Fruit fly (Drosophila melanogaster) whole organism, embryonic: ENCODE results near the gene Pp1-13C.

Experiments used
- CG10321 ChIP-seq: fragments of 200-800 bp; sonication (Bioruptor generic); IDR thresholded peaks from 2 replicates; pipeline ENCODE4 v1.3.6; 2022; ENCODE audit warnings: missing biosample characterization, missing genetic modification characterization
- CG11398 ChIP-seq: fragments of 200-800 bp; sonication (Bioruptor generic); optimal IDR thresholded peaks from 2 replicates; lab custom pipeline; 2016; ENCODE audit warnings: missing biosample characterization, missing genetic modification characterization
- CG11560 ChIP-seq: fragments of 200-800 bp; sonication (Bioruptor generic); IDR thresholded peaks from 3 replicates; pipeline ENCODE4 v1.3.6; 2022; ENCODE audit warnings: missing biosample characterization, missing genetic modification characterization
- CG11695 ChIP-seq: fragments of 200-800 bp; sonication (Bioruptor generic); IDR thresholded peaks from 3 replicates; pipeline ENCODE4 v1.3.6; 2022; ENCODE audit warnings: missing biosample characterization, missing genetic modification characterization
- CG12219 ChIP-seq: fragments of 200-800 bp; sonication (Bioruptor generic); optimal IDR thresholded peaks from 3 replicates; lab custom pipeline; 2018; ENCODE audit warnings: missing biosample characterization, mild to moderate bottlenecking, missing genetic modification characterization
- CG14710 ChIP-seq: fragments of 200-800 bp; sonication (Bioruptor generic); optimal IDR thresholded peaks from 3 replicates; lab custom pipeline; 2019; ENCODE audit warnings: missing biosample characterization, mild to moderate bottlenecking, missing genetic modification characterization, moderate library complexity
- CG15073 ChIP-seq: fragments of 200-800 bp; sonication (Bioruptor generic); optimal IDR thresholded peaks from 2 replicates; lab custom pipeline; 2016; ENCODE audit warnings: missing biosample characterization, missing genetic modification characterization
- CG15601 ChIP-seq: fragments of 200-800 bp; sonication (Bioruptor generic); optimal IDR thresholded peaks from 3 replicates; lab custom pipeline; 2019; ENCODE audit warnings: missing biosample characterization, mild to moderate bottlenecking, missing genetic modification characterization, moderate library complexity
- CG1603 ChIP-seq: fragments of 200-800 bp; sonication (Bioruptor generic); optimal IDR thresholded peaks from 2 replicates; lab custom pipeline; 2019; ENCODE audit warnings: missing biosample characterization, mild to moderate bottlenecking, missing genetic modification characterization, moderate library complexity
- CG16815 ChIP-seq: fragments of 200-800 bp; sonication (Bioruptor generic); optimal IDR thresholded peaks from 3 replicates; lab custom pipeline; 2017; ENCODE audit warnings: missing biosample characterization, mild to moderate bottlenecking, missing genetic modification characterization
- CG1792 ChIP-seq: fragments of 200-800 bp; sonication (Bioruptor generic); optimal IDR thresholded peaks from 2 replicates; lab custom pipeline; 2016; ENCODE audit warnings: missing biosample characterization, missing genetic modification characterization
- CG18476 ChIP-seq: fragments of 200-800 bp; sonication (Bioruptor generic); optimal IDR thresholded peaks from 2 replicates; lab custom pipeline; 2016; ENCODE audit warnings: missing biosample characterization, mild to moderate bottlenecking, missing genetic modification characterization
- CG31365 ChIP-seq: fragments of 200-800 bp; sonication (Bioruptor generic); optimal IDR thresholded peaks from 2 replicates; lab custom pipeline; 2018; ENCODE audit warnings: missing biosample characterization, mild to moderate bottlenecking, missing genetic modification characterization
- CG32767 ChIP-seq: fragments of 200-800 bp; sonication (Bioruptor generic); IDR thresholded peaks from 2 replicates; pipeline ENCODE4 v1.3.6; 2022; ENCODE audit warnings: missing biosample characterization, missing genetic modification characterization
- CG33213 ChIP-seq: fragments of 200-800 bp; sonication (Bioruptor generic); optimal IDR thresholded peaks from 3 replicates; lab custom pipeline; 2016; ENCODE audit warnings: missing biosample characterization, missing genetic modification characterization
- CG4707 ChIP-seq: fragments of 200-800 bp; sonication (Bioruptor generic); optimal IDR thresholded peaks from 2 replicates; lab custom pipeline; 2018; ENCODE audit warnings: missing biosample characterization, mild to moderate bottlenecking, missing genetic modification characterization, moderate library complexity
- CG5180 ChIP-seq: fragments of 200-800 bp; sonication (Bioruptor generic); optimal IDR thresholded peaks from 3 replicates; lab custom pipeline; 2017; ENCODE audit warnings: missing biosample characterization, missing genetic modification characterization, mild to moderate bottlenecking, moderate library complexity, missing genetic modification reagents
- CG6765 ChIP-seq: fragments of 200-800 bp; sonication (Bioruptor generic); optimal IDR thresholded peaks from 3 replicates; lab custom pipeline; 2017; ENCODE audit warnings: missing biosample characterization, mild to moderate bottlenecking, missing genetic modification characterization
- CG9797 ChIP-seq: fragments of 200-800 bp; sonication (Bioruptor generic); optimal IDR thresholded peaks from 3 replicates; lab custom pipeline; 2018; ENCODE audit warnings: missing biosample characterization, mild to moderate bottlenecking, missing genetic modification characterization
- CHES-1-like ChIP-seq: fragments of 200-800 bp; sonication (Bioruptor generic); optimal IDR thresholded peaks from 2 replicates; lab custom pipeline; 2016; ENCODE audit warnings: missing biosample characterization, missing genetic modification characterization
- D19A ChIP-seq: fragments of 200-800 bp; optimal IDR thresholded peaks from 3 replicates; lab custom pipeline; 2019; ENCODE audit warnings: missing biosample characterization, mild to moderate bottlenecking, missing genetic modification characterization, moderate library complexity
- HHEX ChIP-seq: fragments of 200-800 bp; sonication (Bioruptor generic); optimal IDR thresholded peaks from 3 replicates; lab custom pipeline; 2017; ENCODE audit warnings: missing biosample characterization, mild to moderate bottlenecking, missing genetic modification characterization, missing genetic modification reagents
- Side ChIP-seq: fragments of 200-800 bp; sonication (Bioruptor generic); optimal IDR thresholded peaks from 2 replicates; lab custom pipeline; 2016; ENCODE audit warnings: missing biosample characterization, missing genetic modification characterization
- Taf1 ChIP-seq: fragments of 200-800 bp; sonication (Bioruptor generic); IDR thresholded peaks from 2 replicates; pipeline ENCODE4 v1.3.6; 2022; ENCODE audit warnings: missing biosample characterization, missing genetic modification characterization
- Vsx1 ChIP-seq: fragments of 200-800 bp; sonication (Bioruptor generic); optimal IDR thresholded peaks from 2 replicates; lab custom pipeline; 2017; ENCODE audit warnings: missing biosample characterization, mild to moderate bottlenecking, missing genetic modification characterization, missing genetic modification reagents
- aop ChIP-seq: fragments of 200-800 bp; sonication (Bioruptor generic); IDR thresholded peaks from 2 replicates; pipeline ENCODE4 v1.3.6; 2022; ENCODE audit warnings: missing biosample characterization, missing genetic modification characterization
- bowl ChIP-seq: fragments of 200-800 bp; sonication (Bioruptor generic); IDR thresholded peaks from 2 replicates; pipeline ENCODE4 v1.3.6; 2022; ENCODE audit warnings: missing biosample characterization, missing genetic modification characterization
- chn ChIP-seq: fragments of 200-800 bp; sonication (Bioruptor generic); optimal IDR thresholded peaks from 2 replicates; lab custom pipeline; 2016; ENCODE audit warnings: missing biosample characterization, missing genetic modification characterization
- crol ChIP-seq: fragments of 200-800 bp; sonication (Bioruptor generic); IDR thresholded peaks from 2 replicates; pipeline ENCODE4 v1.3.6; 2022; ENCODE audit warnings: missing biosample characterization, missing genetic modification characterization
- eve ChIP-seq, 2 experiments: fragments of >200 bp; optimal IDR thresholded peaks; 2 replicates each; lab custom pipeline; 2017; ENCODE audit warnings: missing biosample characterization in 2 of 2, missing genetic modification characterization in 2 of 2
- eyg ChIP-seq: fragments of 200-800 bp; sonication (Bioruptor generic); optimal IDR thresholded peaks from 3 replicates; lab custom pipeline; 2016; ENCODE audit warnings: missing biosample characterization, missing genetic modification characterization
- fd3F ChIP-seq: fragments of 200-800 bp; sonication (Bioruptor generic); optimal IDR thresholded peaks from 2 replicates; lab custom pipeline; 2018; ENCODE audit warnings: missing biosample characterization, mild to moderate bottlenecking, missing genetic modification characterization, moderate library complexity
- ftz-f1 ChIP-seq: fragments of 200-800 bp; sonication (Bioruptor generic); optimal IDR thresholded peaks from 2 replicates; lab custom pipeline; 2016; ENCODE audit warnings: missing biosample characterization, missing genetic modification characterization
- jumu ChIP-seq: fragments of 200-800 bp; sonication (Bioruptor generic); optimal IDR thresholded peaks from 3 replicates; lab custom pipeline; 2016; ENCODE audit warnings: missing biosample characterization, missing genetic modification characterization
- kay ChIP-seq: fragments of 200-800 bp; sonication (Bioruptor generic); optimal IDR thresholded peaks from 2 replicates; lab custom pipeline; 2016; ENCODE audit warnings: missing biosample characterization, missing genetic modification characterization
- lola ChIP-seq, 3 experiments: fragments of >200 bp in 2 of 3; fragments of 200-800 bp in 1 of 3; sonication (Bioruptor generic) in 1 of 3; optimal IDR thresholded peaks; 2 replicates each; lab custom pipeline; 2017 to 2019; ENCODE audit warnings: missing biosample characterization in 3 of 3, missing genetic modification characterization in 3 of 3, mild to moderate bottlenecking in 1 of 3, moderate library complexity in 1 of 3
- maf-S ChIP-seq: fragments of 200-800 bp; sonication (Bioruptor generic); optimal IDR thresholded peaks from 2 replicates; lab custom pipeline; 2016; ENCODE audit warnings: missing biosample characterization, missing genetic modification characterization
- mirr ChIP-seq: fragments of 200-800 bp; sonication (Bioruptor generic); optimal IDR thresholded peaks from 3 replicates; lab custom pipeline; 2018; ENCODE audit warnings: missing biosample characterization, mild to moderate bottlenecking, missing genetic modification characterization
- mld ChIP-seq: fragments of 200-800 bp; sonication (Bioruptor generic); IDR thresholded peaks from 3 replicates; pipeline ENCODE4 v1.3.6; 2022; ENCODE audit warnings: missing biosample characterization, missing genetic modification characterization; ENCODE audit not compliant: partially characterized antibody
- pros ChIP-seq: fragments of 200-800 bp; sonication (Bioruptor generic); optimal IDR thresholded peaks from 3 replicates; lab custom pipeline; 2019; ENCODE audit warnings: missing biosample characterization, mild to moderate bottlenecking, missing genetic modification characterization, moderate library complexity
- psq ChIP-seq: fragments of 200-800 bp; sonication (Bioruptor generic); optimal IDR thresholded peaks from 2 replicates; lab custom pipeline; 2017; ENCODE audit warnings: missing biosample characterization, missing genetic modification characterization
- pum ChIP-seq: fragments of 200-800 bp; sonication (Bioruptor generic); optimal IDR thresholded peaks from 2 replicates; lab custom pipeline; 2016; ENCODE audit warnings: missing biosample characterization, missing genetic modification characterization
- ro ChIP-seq: fragments of 200-800 bp; sonication (Bioruptor generic); IDR thresholded peaks from 2 replicates; pipeline ENCODE4 v1.3.6; 2022; ENCODE audit warnings: missing biosample characterization, missing genetic modification characterization
- sc ChIP-seq, 3 experiments: fragments of >200 bp in 2 of 3; fragments of 200-800 bp in 1 of 3; sonication (Bioruptor generic) in 1 of 3; optimal IDR thresholded peaks; 2 replicates in 2 of 3; 3 replicates in 1 of 3; lab custom pipeline; 2017; ENCODE audit warnings: mild to moderate bottlenecking in 1 of 3, missing biosample characterization in 1 of 3, missing genetic modification characterization in 1 of 3, missing genetic modification reagents in 1 of 3
- sens-2 ChIP-seq: fragments of 200-800 bp; sonication (Bioruptor generic); IDR thresholded peaks from 2 replicates; pipeline ENCODE4 v1.3.6; 2022; ENCODE audit warnings: missing biosample characterization, missing genetic modification characterization
- slou ChIP-seq: fragments of 200-800 bp; sonication (Bioruptor generic); optimal IDR thresholded peaks from 3 replicates; lab custom pipeline; 2016; ENCODE audit warnings: missing biosample characterization, missing genetic modification characterization
- sna ChIP-seq: fragments of 200-800 bp; sonication (Bioruptor generic); IDR thresholded peaks from 2 replicates; pipeline ENCODE4 v1.3.6; 2022; ENCODE audit warnings: missing biosample characterization, missing genetic modification characterization; ENCODE audit not compliant: partially characterized antibody
- tll ChIP-seq, 2 experiments: fragments of 200-800 bp in 1 of 2; fragments of >200 bp in 1 of 2; sonication (Bioruptor generic) in 1 of 2; optimal IDR thresholded peaks; 2 replicates each; lab custom pipeline; 2017 to 2019; ENCODE audit warnings: missing biosample characterization in 2 of 2, missing genetic modification characterization in 2 of 2, mild to moderate bottlenecking in 1 of 2, moderate library complexity in 1 of 2
- unpg ChIP-seq: fragments of 200-800 bp; sonication (Bioruptor generic); optimal IDR thresholded peaks from 3 replicates; lab custom pipeline; 2018; ENCODE audit warnings: missing biosample characterization, mild to moderate bottlenecking, missing genetic modification characterization, moderate library complexity
- wor ChIP-seq: fragments of 200-800 bp; sonication (Bioruptor generic); IDR thresholded peaks from 2 replicates; pipeline ENCODE4 v1.3.6; 2022; ENCODE audit warnings: missing biosample characterization, missing genetic modification characterization
- yki ChIP-seq: fragments of >200 bp; optimal IDR thresholded peaks from 3 replicates; lab custom pipeline; 2018

Gene Pp1-13C

DNA sequence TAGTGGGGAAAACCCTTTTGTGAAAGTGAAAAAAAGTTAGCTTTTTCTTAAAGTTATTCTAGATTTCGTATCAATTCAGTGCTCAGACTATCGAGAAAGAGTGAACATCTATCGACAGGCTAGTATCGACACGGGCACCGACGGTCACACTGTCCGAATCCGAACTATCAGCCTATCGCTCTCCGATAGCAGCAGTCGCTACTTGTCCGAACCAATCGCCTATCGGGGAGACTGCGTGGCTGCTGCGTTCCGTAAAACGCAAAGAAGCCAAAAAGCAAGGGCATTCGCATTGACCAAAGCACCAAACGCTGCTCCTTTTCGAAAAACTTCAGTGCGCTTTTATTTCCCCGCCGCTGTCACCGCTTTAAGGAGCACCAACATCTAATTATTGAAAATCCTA, 41.6 kb downstream of the Pp1-13C start, which contains the start of gene Top1 (continued):
- TF ChIP-seq aop (GFP tag; lab: Robert Waterston, UW) = no peak
- peak; percentile 41 for TF ChIP-seq CG14710 (tag; lab: Kevin White, UChicago)
- TF ChIP-seq Vsx1 = no peak
- TF ChIP-seq yki (lab: Kevin White, UChicago) = no peak
- no peak for TF ChIP-seq sc (optimal IDR thresholded peaks at IDR 0.05; lab: Kevin White, UChicago)
- no peak for TF ChIP-seq sc (GFP tag; optimal IDR thresholded peaks at IDR 0.05; lab: Kevin White, UChicago)
- no peak for TF ChIP-seq CG10321 (GFP tag; lab: Robert Waterston, UW)
- no peak for TF ChIP-seq sens-2 (GFP tag; lab: Robert Waterston, UW)
- TF ChIP-seq CG31365 (tag; lab: Kevin White, UChicago) = no peak
- TF ChIP-seq CG6765 (GFP tag; lab: Kevin White, UChicago) = peak; percentile 29
- TF ChIP-seq CG11398 (GFP tag; lab: Kevin White, UChicago) = no peak
- no peak for TF ChIP-seq Taf1 (GFP tag; lab: Robert Waterston, UW)
- TF ChIP-seq jumu (GFP tag; lab: Kevin White, UChicago) = peak; percentile 19
- TF ChIP-seq ftz-f1 (GFP tag; lab: Kevin White, UChicago) = no peak
- peak; percentile 72 for TF ChIP-seq CG1603 (tag; lab: Kevin White, UChicago)
- peak; percentile 86 for TF ChIP-seq sna (GFP tag; lab: Robert Waterston, UW)
- peak; percentile 15 for TF ChIP-seq mirr
- no peak for TF ChIP-seq kay
- no peak for TF ChIP-seq unpg (GFP tag; lab: Kevin White, UChicago)
- TF ChIP-seq psq (GFP tag; lab: Kevin White, UChicago) = no peak
- TF ChIP-seq bowl = no peak
- no peak for TF ChIP-seq HHEX (GFP tag; lab: Kevin White, UChicago)
- TF ChIP-seq slou = no peak
- no peak for TF ChIP-seq crol
- TF ChIP-seq CG4707 (GFP tag; lab: Kevin White, UChicago) = no peak
- no peak for TF ChIP-seq tll (GFP tag; optimal IDR thresholded peaks at IDR 0.05; lab: Kevin White, UChicago)
- no peak for TF ChIP-seq eyg (GFP tag; lab: Kevin White, UChicago)
- no peak for TF ChIP-seq CG16815 (GFP tag; lab: Kevin White, UChicago)
- TF ChIP-seq CHES-1-like (GFP tag; lab: Kevin White, UChicago) = no peak
- no peak for TF ChIP-seq CG18476 (GFP tag; lab: Kevin White, UChicago)
- TF ChIP-seq CG1792 (GFP tag; lab: Kevin White, UChicago) = no peak
- TF ChIP-seq CG11695 = no peak
- TF ChIP-seq chn (GFP tag; lab: Kevin White, UChicago) = no peak
- no peak for TF ChIP-seq wor (GFP tag; lab: Robert Waterston, UW)
- TF ChIP-seq Side = peak; percentile 48
- no peak for TF ChIP-seq eve (GFP tag; optimal IDR thresholded peaks at IDR 0.05; lab: Kevin White, UChicago)
- no peak for TF ChIP-seq ro (GFP tag; lab: Robert Waterston, UW)
- no peak for TF ChIP-seq CG12219
- peak; percentile 17; the same call in 1 of the 2 replicates for TF ChIP-seq CG32767 (GFP tag; lab: Robert Waterston, UW)
- peak; percentile 96 for TF ChIP-seq mld
- no peak for TF ChIP-seq pros (GFP tag; lab: Kevin White, UChicago)
- no peak for TF ChIP-seq D19A (tag; lab: Kevin White, UChicago)
- TF ChIP-seq CG15073 (GFP tag; lab: Kevin White, UChicago) = no peak
- peak; percentile 75 for TF ChIP-seq CG9797 (GFP tag; lab: Kevin White, UChicago)
- no peak for TF ChIP-seq CG5180 (GFP tag; lab: Kevin White, UChicago)
- no peak for TF ChIP-seq pum (GFP tag; lab: Kevin White, UChicago)
- peak; percentile 21 for TF ChIP-seq maf-S (GFP tag; lab: Kevin White, UChicago)
- peak; percentile 8 for TF ChIP-seq CG15601 (tag; lab: Kevin White, UChicago)
- TF ChIP-seq CG11560 = no peak
- no peak for TF ChIP-seq fd3F (GFP tag; lab: Kevin White, UChicago)
- TF ChIP-seq CG33213 = peak; percentile 24
- no peak for TF ChIP-seq lola (GFP tag; optimal IDR thresholded peaks at IDR 0.05; lab: Kevin White, UChicago)
